Fruit fly (Drosophila melanogaster) whole organism, adult: ENCODE measurements around the gene CG3355.

ENCODE experiments used
- CG11617 ChIP-seq: fragments of 200-800 bp; sonication (Bioruptor generic); optimal IDR thresholded peaks from 2 replicates; lab custom pipeline; 2017; ENCODE audit warnings: mild to moderate bottlenecking, missing biosample characterization, missing genetic modification reagents, missing genetic modification characterization
- CG12768 ChIP-seq: fragments of 200-800 bp; sonication (Bioruptor generic); optimal IDR thresholded peaks from 2 replicates; lab custom pipeline; 2017; ENCODE audit warnings: missing biosample characterization, missing genetic modification characterization, mild to moderate bottlenecking, moderate library complexity, missing genetic modification reagents
- CG1620 ChIP-seq: fragments of 200-800 bp; sonication (Bioruptor generic); optimal IDR thresholded peaks from 2 replicates; lab custom pipeline; 2016; ENCODE audit warnings: missing biosample characterization, missing genetic modification characterization
- CG33017 ChIP-seq: fragments of 200-800 bp; sonication (Bioruptor generic); optimal IDR thresholded peaks from 2 replicates; lab custom pipeline; 2018; ENCODE audit warnings: missing biosample characterization, mild to moderate bottlenecking, missing genetic modification characterization, moderate library complexity
- CG7045 ChIP-seq: fragments of 200-800 bp; sonication (Bioruptor generic); optimal IDR thresholded peaks from 2 replicates; lab custom pipeline; 2017; ENCODE audit warnings: missing biosample characterization, mild to moderate bottlenecking, missing genetic modification characterization
- Clk ChIP-seq: fragments of 200-800 bp; sonication (Bioruptor generic); optimal IDR thresholded peaks from 2 replicates; lab custom pipeline; 2017; ENCODE audit warnings: missing biosample characterization, missing genetic modification characterization
- Mnt ChIP-seq: fragments of 200-800 bp; sonication (Bioruptor generic); optimal IDR thresholded peaks from 2 replicates; lab custom pipeline; 2016; ENCODE audit warnings: missing biosample characterization, mild to moderate bottlenecking, missing genetic modification characterization
- cnc ChIP-seq, 2 experiments: fragments of >200 bp; optimal IDR thresholded peaks; 2 replicates each; lab custom pipeline; 2017
- kay ChIP-seq: fragments of 200-800 bp; sonication (Bioruptor generic); peaks from one replicate; lab custom pipeline; 2016; ENCODE audit warnings: missing biosample characterization, missing genetic modification characterization, borderline replicate concordance
- pad ChIP-seq: fragments of 200-800 bp; sonication (Bioruptor generic); optimal IDR thresholded peaks from 3 replicates; lab custom pipeline; 2017; ENCODE audit warnings: missing biosample characterization, missing genetic modification characterization, mild to moderate bottlenecking, moderate library complexity, missing genetic modification reagents
- toe ChIP-seq: fragments of 200-800 bp; sonication (Bioruptor generic); optimal IDR thresholded peaks from 2 replicates; lab custom pipeline; 2016; ENCODE audit warnings: missing biosample characterization, missing genetic modification characterization

- no peak for TF ChIP-seq Clk (GFP tag; lab: Kevin White, UChicago)
- no peak for TF ChIP-seq pad (GFP tag; lab: Kevin White, UChicago)
- TF ChIP-seq CG33017 (tag; lab: Kevin White, UChicago): no peak
- TF ChIP-seq CG11617: no peak
- no peak for TF ChIP-seq kay (GFP tag; lab: Kevin White, UChicago)
- TF ChIP-seq toe (GFP tag; lab: Kevin White, UChicago): no peak
- TF ChIP-seq Mnt (GFP tag; lab: Kevin White, UChicago): no peak
- TF ChIP-seq CG12768 (GFP tag; lab: Kevin White, UChicago): no peak
- no peak for TF ChIP-seq CG1620
- TF ChIP-seq CG7045 (GFP tag; lab: Kevin White, UChicago): no peak
- no peak for TF ChIP-seq cnc (optimal IDR thresholded peaks at IDR 0.05; lab: Kevin White, UChicago)
Measured at dm6 chr2L:4646751-4647150, 4.5 kb upstream of the CG3355 start, which contains the start of gene CG43798.
